Worm (Caenorhabditis elegans) whole organism, L2 larva: ENCODE results near the gene unc-31.
"Not testable (repeated sequence)": the region's sequence is repeated elsewhere in the genome, so short reads cannot be mapped to it uniquely, and the experiment has no call there.

Source experiments
- ama-1 ChIP-seq: fragments of 150-350 bp; optimal IDR thresholded peaks from 2 replicates; lab custom pipeline; 2018; ENCODE audit warnings: inconsistent platforms
- blmp-1 ChIP-seq: sonication (generic microtip); optimal IDR thresholded peaks from 2 replicates; lab custom pipeline; 2017; ENCODE audit warnings: missing genetic modification characterization, mild to moderate bottlenecking, missing compliant biosample characterization, antibody characterized with exemption, moderate library complexity; ENCODE audit not compliant: insufficient read depth
- ceh-82 ChIP-seq: fragments of 150-350 bp; optimal IDR thresholded peaks from 2 replicates; lab custom pipeline; 2014; ENCODE audit warnings: missing biosample characterization, missing genetic modification characterization
- nhr-237 ChIP-seq: fragments of 150-350 bp; optimal IDR thresholded peaks from 2 replicates; lab custom pipeline; 2014; ENCODE audit warnings: missing biosample characterization, missing genetic modification characterization
- skn-1 ChIP-seq: sonication (generic microtip); optimal IDR thresholded peaks from 2 replicates; lab custom pipeline; 2017; ENCODE audit warnings: missing biosample characterization, missing genetic modification characterization
- snpc-4 ChIP-seq: fragments of 150-350 bp; optimal IDR thresholded peaks from 2 replicates; lab custom pipeline; 2014; ENCODE audit warnings: missing biosample characterization, missing genetic modification characterization
- zag-1 ChIP-seq: fragments of 150-350 bp; optimal IDR thresholded peaks from 2 replicates; lab custom pipeline; 2014; ENCODE audit warnings: missing biosample characterization, missing genetic modification characterization

ce11 chrIV:12786996-12787395, 13.3 kb downstream of the unc-31 start:
- peak; percentile 83 for TF ChIP-seq snpc-4 (tag; lab: Kevin White, UChicago)
- TF ChIP-seq blmp-1; ceh-82 (tag; lab: Kevin White, UChicago); skn-1 (tag; lab: Kevin White, UChicago); zag-1; ama-1 (lab: Kevin White, UChicago); nhr-237 (tag; lab: Kevin White, UChicago): not testable (repeated sequence)
